Fruit fly (Drosophila melanogaster): ENCODE results near the gene CG1582.

The CG1582 gene

DNA sequence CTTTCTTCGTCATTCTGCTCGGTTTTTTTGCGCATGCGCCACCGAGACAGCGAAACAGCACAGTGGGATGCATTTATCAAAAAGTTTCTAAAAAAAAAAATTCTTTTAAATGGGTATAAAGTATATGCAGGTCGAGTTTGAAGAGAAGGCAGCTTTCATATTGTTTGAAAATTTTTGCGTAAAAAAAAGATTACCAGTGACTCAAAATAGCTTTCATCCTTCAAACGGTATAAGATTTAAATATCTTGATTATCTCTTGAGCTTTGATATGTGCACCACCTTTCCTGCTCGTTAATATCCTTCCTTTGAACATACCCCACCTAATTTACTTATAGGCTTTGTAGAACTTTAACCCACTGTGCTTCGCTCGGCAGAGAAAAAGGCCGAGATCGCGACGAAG is 5.9 kb upstream of the CG1582 start (continued):
- peak; percentile 49 for TF ChIP-seq CG11398 (GFP tag; optimal IDR thresholded peaks at IDR 0.05)
- peak; percentile 74 for TF ChIP-seq Hsf (GFP tag; optimal IDR thresholded peaks at IDR 0.05)
- peak; percentile 68 for TF ChIP-seq CG4707 (GFP tag; optimal IDR thresholded peaks at IDR 0.05)
- TF ChIP-seq tup (GFP tag; optimal IDR thresholded peaks at IDR 0.05) = no peak
- TF ChIP-seq ems (GFP tag; optimal IDR thresholded peaks at IDR 0.05) = peak; percentile 53
- peak; percentile 29 for TF ChIP-seq Fer3 (tag; optimal IDR thresholded peaks at IDR 0.05)
- peak; percentile 72 for TF ChIP-seq sisA (GFP tag; IDR thresholded peaks at IDR 0.05)
- TF ChIP-seq luna (GFP tag; optimal IDR thresholded peaks at IDR 0.05) = no peak
- TF ChIP-seq CG13894 (tag; optimal IDR thresholded peaks at IDR 0.05) = no peak
- no peak for TF ChIP-seq CG5953 (GFP tag; IDR thresholded peaks at IDR 0.05)
- TF ChIP-seq CG15601 (tag; optimal IDR thresholded peaks at IDR 0.05) = peak; percentile 64
- TF ChIP-seq CG8478 (optimal IDR thresholded peaks at IDR 0.05) = no peak
- peak; percentile 24 for TF ChIP-seq NC2α (GFP tag; optimal IDR thresholded peaks at IDR 0.05)
- peak; percentile 52 for TF ChIP-seq slp2 (GFP tag; optimal IDR thresholded peaks at IDR 0.05)
- TF ChIP-seq Oli (tag; optimal IDR thresholded peaks at IDR 0.05) = peak; percentile 80
- no peak for TF ChIP-seq stwl (tag; optimal IDR thresholded peaks at IDR 0.05)
- TF ChIP-seq peb (GFP tag; IDR thresholded peaks at IDR 0.05) = 0 out of 2 replicates have a peak, but pooled peaks have one; percentile 35
- TF ChIP-seq CG6791 (GFP tag; IDR thresholded peaks at IDR 0.05; ENCODE audit: partially characterized antibody) = no peak
- TF ChIP-seq tll (GFP tag; optimal IDR thresholded peaks at IDR 0.05) = no peak
- peak; percentile 62 for TF ChIP-seq CG17359 (tag; optimal IDR thresholded peaks at IDR 0.05)
- TF ChIP-seq psq (GFP tag; optimal IDR thresholded peaks at IDR 0.05) = no peak
- TF ChIP-seq vfl (GFP tag; optimal IDR thresholded peaks at IDR 0.05) = no peak
- no peak for TF ChIP-seq CG12071 (GFP tag; optimal IDR thresholded peaks at IDR 0.05)
- TF ChIP-seq trem (tag; optimal IDR thresholded peaks at IDR 0.05) = peak; percentile 24
- peak; percentile 83 for TF ChIP-seq gem (tag; optimal IDR thresholded peaks at IDR 0.05)
- TF ChIP-seq CG16815 (GFP tag; optimal IDR thresholded peaks at IDR 0.05) = peak; percentile 53
- TF ChIP-seq Atf-2 (GFP tag; optimal IDR thresholded peaks at IDR 0.05) = peak; percentile 66
- TF ChIP-seq CG6272 (GFP tag; IDR thresholded peaks at IDR 0.05) = no peak
- no peak for TF ChIP-seq ERR (GFP tag; optimal IDR thresholded peaks at IDR 0.05)
- 0 out of 3 replicates have a peak, but pooled peaks have one; percentile 41 for TF ChIP-seq CG11093 (GFP tag; IDR thresholded peaks at IDR 0.05)
- TF ChIP-seq CG30403 (GFP tag; optimal IDR thresholded peaks at IDR 0.05) = peak; percentile 71
- TF ChIP-seq CG13287 (GFP tag; IDR thresholded peaks at IDR 0.05; ENCODE audit: partially characterized antibody) = no peak
- TF ChIP-seq CG17829 (tag; optimal IDR thresholded peaks at IDR 0.05) = peak; percentile 76
- TF ChIP-seq CG6654 (GFP tag; optimal IDR thresholded peaks at IDR 0.05) = peak; percentile 34
- peak; percentile 60 for TF ChIP-seq Mad (GFP tag; optimal IDR thresholded peaks at IDR 0.05)
- no peak for TF ChIP-seq unc-4 (GFP tag; IDR thresholded peaks at IDR 0.05; ENCODE audit: partially characterized antibody)
- peak; percentile 67 for TF ChIP-seq bcd (GFP tag; optimal IDR thresholded peaks at IDR 0.05)
- no peak for TF ChIP-seq gce (GFP tag; IDR thresholded peaks at IDR 0.05)
- TF ChIP-seq grau (tag; optimal IDR thresholded peaks at IDR 0.05) = peak; percentile 70
- peak; percentile 7 for TF ChIP-seq CG3163 (GFP tag; optimal IDR thresholded peaks at IDR 0.05)
- no peak for TF ChIP-seq CG6765 (GFP tag; optimal IDR thresholded peaks at IDR 0.05)
- peak; percentile 18 for TF ChIP-seq cato (GFP tag; optimal IDR thresholded peaks at IDR 0.05; ENCODE audit: borderline replicate concordance)
- TF ChIP-seq kay (GFP tag; optimal IDR thresholded peaks at IDR 0.05) = peak; percentile 52
- no peak for TF ChIP-seq Dip2 (GFP tag; IDR thresholded peaks at IDR 0.05)
- peak; percentile 35 for TF ChIP-seq oc (tag; optimal IDR thresholded peaks at IDR 0.05)
- TF ChIP-seq CG9817 (tag; optimal IDR thresholded peaks at IDR 0.05) = peak; percentile 28
- peak; percentile 34 for TF ChIP-seq CG1792 (GFP tag; optimal IDR thresholded peaks at IDR 0.05)
- TF ChIP-seq corto (GFP tag; optimal IDR thresholded peaks at IDR 0.05) = no peak
- peak; percentile 85 for TF ChIP-seq Med (GFP tag)
- peak; percentile 45 for TF ChIP-seq Abd-B (GFP tag; optimal IDR thresholded peaks at IDR 0.05)
- no peak for TF ChIP-seq NFAT (GFP tag; IDR thresholded peaks at IDR 0.05)

Measured in whole organism, embryonic.